Worm (Caenorhabditis elegans) whole organism, young adult: ENCODE results near the gene scl-11.
A peak's percentile ranks its signal among the peaks of the same experiment; 100 is the strongest.

Experiments used
- B0336.3 ChIP-seq: fragments of 200-800 bp; sonication (Bioruptor generic); IDR thresholded peaks from 2 replicates; pipeline ENCODE4 v1.3.6; 2022; ENCODE audit warnings: missing genetic modification characterization, missing compliant biosample characterization
- C06A6.2 ChIP-seq: fragments of 200-800 bp; sonication (Bioruptor generic); conservative IDR thresholded peaks from 2 replicates; pipeline ENCODE4 v1.3.6; 2022; ENCODE audit warnings: missing genetic modification characterization, missing compliant biosample characterization
- C17E4.6 ChIP-seq: fragments of 200-800 bp; sonication (Bioruptor generic); IDR thresholded peaks from 2 replicates; pipeline ENCODE4 v1.3.6; 2022; ENCODE audit warnings: missing genetic modification reagents, missing genetic modification characterization, missing compliant biosample characterization
- F55B11.4 ChIP-seq: sonication (generic microtip); optimal IDR thresholded peaks from 2 replicates; lab custom pipeline; 2016; ENCODE audit warnings: missing compliant biosample characterization, missing genetic modification characterization, borderline replicate concordance; ENCODE audit not compliant: insufficient read depth
- T26A5.8 ChIP-seq: sonication (generic microtip); optimal IDR thresholded peaks from 2 replicates; lab custom pipeline; 2016; ENCODE audit warnings: missing genetic modification characterization, missing compliant biosample characterization
- Y53G8AR.9 ChIP-seq: fragments of 200-800 bp; sonication (Bioruptor generic); conservative IDR thresholded peaks from 2 replicates; pipeline ENCODE4 v1.3.6; 2022; ENCODE audit warnings: missing genetic modification reagents, missing genetic modification characterization, missing compliant biosample characterization
- atf-7 ChIP-seq: sonication (generic microtip); optimal IDR thresholded peaks from 2 replicates; lab custom pipeline; 2017; ENCODE audit warnings: mild to moderate bottlenecking, missing genetic modification characterization, missing compliant biosample characterization
- attf-3 ChIP-seq: fragments of 200-800 bp; sonication (Bioruptor generic); conservative IDR thresholded peaks from 2 replicates; pipeline ENCODE4 v1.3.6; 2022; ENCODE audit warnings: missing genetic modification reagents, missing genetic modification characterization, missing compliant biosample characterization
- bed-1 ChIP-seq: fragments of 200-800 bp; sonication (Bioruptor generic); IDR thresholded peaks from 2 replicates; pipeline ENCODE4 v1.3.6; 2022; ENCODE audit warnings: missing genetic modification reagents, missing genetic modification characterization, missing compliant biosample characterization
- cebp-1 ChIP-seq, 2 experiments: fragments of 200-800 bp in 1 of 2; sonication (Bioruptor generic) in 1 of 2; sonication (generic microtip) in 1 of 2; IDR thresholded peaks in 1 of 2; optimal IDR thresholded peaks in 1 of 2; 2 replicates each; pipeline versions ENCODE4 v1.3.6 to Lab custom; 2017 to 2022; ENCODE audit warnings: missing compliant biosample characterization in 2 of 2, missing genetic modification characterization in 2 of 2, mild to moderate bottlenecking in 1 of 2, missing genetic modification reagents in 1 of 2, moderate library complexity in 1 of 2
- cebp-2 ChIP-seq: fragments of 200-800 bp; sonication (Bioruptor generic); IDR thresholded peaks from 2 replicates; pipeline ENCODE4 v1.3.6; 2022; ENCODE audit warnings: missing genetic modification characterization, missing compliant biosample characterization
- ceh-100 ChIP-seq: fragments of 200-800 bp; sonication (Bioruptor generic); IDR thresholded peaks from 2 replicates; pipeline ENCODE4 v1.3.6; 2022; ENCODE audit warnings: missing genetic modification reagents, missing genetic modification characterization, missing compliant biosample characterization
- ceh-40 ChIP-seq: fragments of 200-800 bp; sonication (Bioruptor generic); IDR thresholded peaks from 2 replicates; pipeline ENCODE4 v1.3.6; 2022; ENCODE audit warnings: missing genetic modification characterization, missing compliant biosample characterization
- die-1 ChIP-seq: sonication (generic microtip); optimal IDR thresholded peaks from 2 replicates; lab custom pipeline; 2016; ENCODE audit warnings: missing genotype, mild to moderate bottlenecking, missing genetic modification characterization, missing compliant biosample characterization
- dpff-1 ChIP-seq: sonication (generic microtip); optimal IDR thresholded peaks from 2 replicates; lab custom pipeline; 2017; ENCODE audit warnings: mild to moderate bottlenecking, missing genetic modification characterization, missing compliant biosample characterization
- egl-44 ChIP-seq: fragments of 200-800 bp; sonication (Bioruptor generic); IDR thresholded peaks from 2 replicates; pipeline ENCODE4 v1.3.6; 2022; ENCODE audit warnings: missing genetic modification reagents, missing genetic modification characterization, missing compliant biosample characterization
- ekl-4 ChIP-seq: fragments of 200-800 bp; sonication (Bioruptor generic); IDR thresholded peaks from 2 replicates; pipeline ENCODE4 v1.3.6; 2022; ENCODE audit warnings: missing genetic modification reagents, missing genetic modification characterization, missing compliant biosample characterization
- him-1 ChIP-seq: sonication (generic microtip); optimal IDR thresholded peaks from 2 replicates; lab custom pipeline; 2016; ENCODE audit warnings: missing genotype, missing genetic modification reagents, missing genetic modification characterization, missing compliant biosample characterization
- hmg-20 ChIP-seq: fragments of 200-800 bp; sonication (Bioruptor generic); IDR thresholded peaks from 2 replicates; pipeline ENCODE4 v1.3.6; 2022; ENCODE audit warnings: missing genetic modification reagents, missing genetic modification characterization, missing compliant biosample characterization
- let-526 ChIP-seq: fragments of 200-800 bp; sonication (Bioruptor generic); IDR thresholded peaks from 2 replicates; pipeline ENCODE4 v1.3.6; 2022; ENCODE audit warnings: missing genetic modification reagents, missing genetic modification characterization, missing compliant biosample characterization
- lin-26 ChIP-seq: fragments of 200-800 bp; sonication (Bioruptor generic); IDR thresholded peaks from 2 replicates; pipeline ENCODE4 v1.3.6; 2022; ENCODE audit warnings: missing genetic modification reagents, missing genetic modification characterization, missing compliant biosample characterization
- lin-35 ChIP-seq, 3 experiments: fragments of 150-350 bp in 2 of 3; sonication (generic microtip) in 1 of 3; optimal IDR thresholded peaks; 2 replicates each; lab custom pipeline; 2014 to 2018; ENCODE audit warnings: missing biosample characterization in 3 of 3, missing genetic modification characterization in 3 of 3, missing genetic modification reagents in 3 of 3
- lin-40 ChIP-seq: sonication (generic microtip); optimal IDR thresholded peaks from 2 replicates; lab custom pipeline; 2016; ENCODE audit warnings: missing genetic modification characterization, mild to moderate bottlenecking, missing compliant biosample characterization, missing genotype, missing genetic modification reagents
- lin-54 ChIP-seq: fragments of 200-800 bp; sonication (Bioruptor generic); optimal IDR thresholded peaks from 2 replicates; lab custom pipeline; 2018; ENCODE audit warnings: mild to moderate bottlenecking, missing genetic modification characterization, missing compliant biosample characterization
- madf-8 ChIP-seq: fragments of 200-800 bp; sonication (Bioruptor generic); conservative IDR thresholded peaks from 2 replicates; pipeline ENCODE4 v1.3.6; 2022; ENCODE audit warnings: missing genetic modification reagents, missing genetic modification characterization, missing compliant biosample characterization
- mcd-1 ChIP-seq: fragments of 200-800 bp; sonication (Bioruptor generic); IDR thresholded peaks from 2 replicates; pipeline ENCODE4 v1.3.6; 2022; ENCODE audit warnings: missing genetic modification reagents, missing genetic modification characterization, missing compliant biosample characterization
- mxl-1 ChIP-seq: sonication (generic microtip); optimal IDR thresholded peaks from 2 replicates; lab custom pipeline; 2016; ENCODE audit warnings: missing genetic modification characterization, missing compliant biosample characterization
- pbrm-1 ChIP-seq: fragments of 200-800 bp; sonication (Bioruptor generic); IDR thresholded peaks from 2 replicates; pipeline ENCODE4 v1.3.6; 2022; ENCODE audit warnings: missing genetic modification reagents, missing genetic modification characterization, missing compliant biosample characterization
- pha-4 ChIP-seq: fragments of 150-350 bp; sonication (generic microtip); optimal IDR thresholded peaks from 2 replicates; lab custom pipeline; 2014; ENCODE audit warnings: missing biosample characterization, missing genetic modification reagents, missing genetic modification characterization
- rpc-1 ChIP-seq, 2 experiments: fragments of 150-350 bp in 1 of 2; sonication (generic microtip) in 1 of 2; optimal IDR thresholded peaks; 2 replicates each; lab custom pipeline; 2014 to 2018; ENCODE audit warnings: missing biosample characterization in 1 of 2, missing genetic modification characterization in 1 of 2, missing genetic modification reagents in 1 of 2, missing genotype in 1 of 2
- sea-2 ChIP-seq: fragments of 200-800 bp; sonication (Bioruptor generic); IDR thresholded peaks from 2 replicates; pipeline ENCODE4 v1.3.6; 2022; ENCODE audit warnings: missing genetic modification characterization, missing compliant biosample characterization
- snpc-1.1 ChIP-seq: sonication (generic microtip); optimal IDR thresholded peaks from 2 replicates; lab custom pipeline; 2017; ENCODE audit warnings: missing genetic modification characterization, mild to moderate bottlenecking, missing compliant biosample characterization, antibody characterized with exemption, moderate library complexity, missing genotype, missing genetic modification reagents; ENCODE audit not compliant: insufficient read depth
- snpc-4 ChIP-seq, 5 experiments: fragments of 150-350 bp in 1 of 5; sonication (generic microtip) in 4 of 5; optimal IDR thresholded peaks; 2 replicates each; lab custom pipeline; 2014 to 2018; ENCODE audit warnings: missing genetic modification characterization in 5 of 5, missing biosample characterization in 3 of 5, antibody characterized with exemption in 2 of 5, mild to moderate bottlenecking in 2 of 5, missing compliant biosample characterization in 2 of 5, missing genotype in 2 of 5, moderate library complexity in 2 of 5, missing genetic modification reagents in 1 of 5
- tbp1 ChIP-seq: fragments of 200-800 bp; sonication (Bioruptor generic); optimal IDR thresholded peaks from 2 replicates; lab custom pipeline; 2018; ENCODE audit warnings: mild to moderate bottlenecking, missing genetic modification characterization, missing compliant biosample characterization
- tlf-1 ChIP-seq: fragments of 200-800 bp; sonication (Bioruptor generic); optimal IDR thresholded peaks from 2 replicates; lab custom pipeline; 2018; ENCODE audit warnings: mild to moderate bottlenecking, missing genetic modification characterization, missing compliant biosample characterization

The scl-11 gene

ce11 chrIV:13082836-13083763 lies 31.9 kb downstream of the scl-11 start (continued):
- TF ChIP-seq lin-35 (GFP tag; optimal IDR thresholded peaks at IDR 0.05; lab: Kevin White, UChicago) (peak in 1 of 3 experiments; percentile 50), lin-26 (peak; percentile 22; the same call in 1 of the 2 replicates), pbrm-1 (no peak), tbp1 (GFP tag; lab: Kevin White, UChicago) (no peak), cebp-1 (GFP tag; IDR thresholded peaks at IDR 0.05; lab: Robert Waterston, UW) (no peak), cebp-1 (tag; optimal IDR thresholded peaks at IDR 0.05; lab: Kevin White, UChicago) (peak; percentile 25), sea-2 (GFP tag; lab: Robert Waterston, UW) (no peak), egl-44 (GFP tag; lab: Robert Waterston, UW) (no peak), cebp-2 (GFP tag; lab: Robert Waterston, UW) (peak; percentile 6; the same call in 1 of the 2 replicates), pha-4 (tag; lab: Kevin White, UChicago) (no peak), mcd-1 (GFP tag; lab: Robert Waterston, UW) (0 out of 2 replicates have a peak, but pooled peaks have one; percentile 20), let-526 (GFP tag; lab: Robert Waterston, UW) (no peak), B0336.3 (GFP tag; lab: Robert Waterston, UW) (0 out of 2 replicates have a peak, but pooled peaks have one; percentile 20), F55B11.4 (tag; lab: Kevin White, UChicago) (no peak), lin-40 (tag; lab: Kevin White, UChicago) (peak; percentile 36), atf-7 (no peak), dpff-1 (tag; lab: Kevin White, UChicago) (no peak), him-1 (tag; lab: Kevin White, UChicago) (no peak), ceh-40 (GFP tag; lab: Robert Waterston, UW) (0 out of 2 replicates have a peak, but pooled peaks have one; percentile 1)

- TF ChIP-seq hmg-20 (GFP tag; lab: Robert Waterston, UW) (no peak), snpc-1.1 (tag; lab: Kevin White, UChicago) (no peak), die-1 (tag; lab: Kevin White, UChicago) (no peak), ceh-40 (GFP tag; lab: Robert Waterston, UW) (no peak), attf-3 (GFP tag; lab: Robert Waterston, UW) (no peak), snpc-4 (GFP tag; optimal IDR thresholded peaks at IDR 0.05; lab: Kevin White, UChicago) (no peak), snpc-4 (tag; optimal IDR thresholded peaks at IDR 0.05; lab: Kevin White, UChicago) (no peak), mxl-1 (no peak), C06A6.2 (GFP tag; lab: Robert Waterston, UW) (no peak), dpff-1 (tag; lab: Kevin White, UChicago) (no peak), tlf-1 (GFP tag; lab: Kevin White, UChicago) (no peak), lin-54 (no peak), Y53G8AR.9 (GFP tag; lab: Robert Waterston, UW) (no peak)
Measured at ce11 chrIV:13085675-13086074, 34.5 kb downstream of the scl-11 start.

ce11 chrIV:13086705-13087104 lies 35.5 kb downstream of the scl-11 start, which contains the start of gene spin-2:
Gene spin-2 (plus strand): TSS chrIV:13087005.
- TF ChIP-seq ekl-4 (no peak), rpc-1 (optimal IDR thresholded peaks at IDR 0.05; lab: Kevin White, UChicago) (no peak), rpc-1 (tag; optimal IDR thresholded peaks at IDR 0.05; lab: Kevin White, UChicago) (no peak), C17E4.6 (no peak), ceh-100 (GFP tag; lab: Robert Waterston, UW) (no peak), T26A5.8 (tag; lab: Kevin White, UChicago) (no peak), bed-1 (no peak), madf-8 (GFP tag; lab: Robert Waterston, UW) (no peak)
